Worm (Caenorhabditis elegans): ENCODE results near the gene F55B11.7.
"Not testable (repeated sequence)": the region's sequence is repeated elsewhere in the genome, so short reads cannot be mapped to it uniquely, and the experiment has no call there.

F55B11.7 gene

DNA sequence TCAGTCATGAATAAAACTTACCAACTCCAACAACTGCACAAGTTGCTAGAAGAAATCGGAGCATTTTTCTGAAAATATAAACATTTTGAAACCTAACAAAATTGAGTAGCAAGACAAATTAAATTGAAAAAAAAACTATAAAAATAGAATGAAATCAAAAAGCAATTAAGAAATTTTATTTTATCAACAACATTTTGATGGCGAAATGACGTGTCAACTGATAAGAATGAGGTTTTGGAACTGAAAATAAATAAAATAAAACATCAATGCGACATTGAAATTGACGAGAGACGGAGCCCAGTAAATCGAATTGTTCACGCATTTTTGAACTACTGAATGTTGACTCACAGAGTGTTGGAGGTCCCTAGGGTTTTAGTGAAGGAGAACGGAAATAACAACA lies 9.0 kb upstream of the F55B11.7 start, which contains the start of gene F55B11.4:
TSS of gene F55B11.4 (minus strand) at position 68 of the 400 bp plus-strand sequence.
- no peak for TF ChIP-seq chd-7 (tag; optimal IDR thresholded peaks at IDR 0.05)
- TF ChIP-seq nhr-80 (tag; optimal IDR thresholded peaks at IDR 0.05) = peak; percentile 40
- no peak for TF ChIP-seq T26A5.8 (tag; optimal IDR thresholded peaks at IDR 0.05)
- no peak for TF ChIP-seq egl-44 (GFP tag; IDR thresholded peaks at IDR 0.05)
- no peak for TF ChIP-seq nhr-90 (tag; optimal IDR thresholded peaks at IDR 0.05)
- no peak for TF ChIP-seq F10E7.11 (tag; optimal IDR thresholded peaks at IDR 0.05)
- no peak for TF ChIP-seq ama-1 (optimal IDR thresholded peaks at IDR 0.05)
- no peak for TF ChIP-seq ama-1 (GFP tag; optimal IDR thresholded peaks at IDR 0.05)
- peak in 1 of 2 experiments; percentile 44 for TF ChIP-seq let-607 (tag; optimal IDR thresholded peaks at IDR 0.05)
- no peak for TF ChIP-seq madf-3 (GFP tag; IDR thresholded peaks at IDR 0.05)
- no peak for TF ChIP-seq B0019.2 (GFP tag; conservative IDR thresholded peaks at IDR 0.05)

DNA sequence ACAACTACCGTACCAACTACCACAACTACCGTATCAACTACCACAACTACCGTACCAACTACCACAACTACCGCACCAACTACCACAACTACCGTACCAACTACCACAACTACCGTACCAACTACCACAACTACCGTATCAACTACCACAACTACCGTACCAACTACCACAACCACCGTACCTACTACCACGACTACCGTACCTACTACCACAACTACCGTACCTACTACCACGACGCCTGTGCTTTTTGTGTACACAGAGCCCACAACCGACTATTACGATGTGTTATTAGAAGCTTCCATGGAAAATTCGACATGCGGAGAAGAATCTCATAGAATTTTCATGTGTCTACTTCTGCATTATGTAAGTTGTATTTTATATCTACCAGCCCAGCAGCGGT lies 5.6 kb upstream of the F55B11.7 start, which contains the start of gene F55B11.5:
TSS of gene F55B11.5 (plus strand) at position 301 of the 400 bp plus-strand sequence.
- not testable (repeated sequence) for TF ChIP-seq madf-3 (GFP tag; IDR thresholded peaks at IDR 0.05); him-1 (tag; optimal IDR thresholded peaks at IDR 0.05); egl-18 (GFP tag; IDR thresholded peaks at IDR 0.05)

DNA sequence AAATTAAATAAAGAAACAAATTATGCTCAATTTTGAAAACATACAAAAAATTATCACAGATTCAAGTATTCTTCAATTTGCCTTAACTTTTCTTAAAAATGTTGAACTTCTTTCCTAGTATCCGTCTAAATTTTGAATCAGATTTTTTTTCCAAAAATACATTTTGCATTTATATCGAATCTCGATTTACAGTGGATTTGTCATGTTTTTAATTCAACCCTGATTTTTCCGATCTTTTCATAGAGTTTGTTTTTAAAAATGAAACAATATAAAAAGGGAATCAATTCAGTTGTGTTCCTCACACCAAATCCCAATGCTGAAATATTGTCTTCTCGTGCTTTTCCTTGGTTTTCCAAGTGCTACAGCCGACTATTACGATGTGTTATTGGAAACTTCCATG lies 2.6 kb upstream of the F55B11.7 start, which contains the start of gene F55B11.3:
TSS of gene F55B11.3 (plus strand) at position 301 of the 400 bp plus-strand sequence.
- TF ChIP-seq ceh-100 (GFP tag; IDR thresholded peaks at IDR 0.05) (no peak), madf-8 (GFP tag; conservative IDR thresholded peaks at IDR 0.05) (no peak), cebp-1 (GFP tag; IDR thresholded peaks at IDR 0.05) (no peak), cebp-1 (tag; optimal IDR thresholded peaks at IDR 0.05) (no peak), snpc-1.3 (tag; optimal IDR thresholded peaks at IDR 0.05; ENCODE audit: insufficient read depth) (no peak), snpc-3.4 (tag; optimal IDR thresholded peaks at IDR 0.05) (no peak), zim-3 (tag; optimal IDR thresholded peaks at IDR 0.05) (no peak), attf-6 (GFP tag; IDR thresholded peaks at IDR 0.05) (no peak), him-1 (tag; optimal IDR thresholded peaks at IDR 0.05) (no peak), hrde-1 (tag; optimal IDR thresholded peaks at IDR 0.05; ENCODE audit: borderline replicate concordance) (no peak), mel-28 (tag; optimal IDR thresholded peaks at IDR 0.05; ENCODE audit: borderline replicate concordance) (no peak), rec-8 (tag; optimal IDR thresholded peaks at IDR 0.05) (no peak), Y67H2A.10 (GFP tag; conservative IDR thresholded peaks at IDR 0.05) (no peak), tbx-9 (tag; optimal IDR thresholded peaks at IDR 0.05; ENCODE audit: borderline replicate concordance) (no peak), C06A6.2 (GFP tag; conservative IDR thresholded peaks at IDR 0.05) (no peak), ztf-6 (GFP tag; IDR thresholded peaks at IDR 0.05) (no peak)

DNA sequence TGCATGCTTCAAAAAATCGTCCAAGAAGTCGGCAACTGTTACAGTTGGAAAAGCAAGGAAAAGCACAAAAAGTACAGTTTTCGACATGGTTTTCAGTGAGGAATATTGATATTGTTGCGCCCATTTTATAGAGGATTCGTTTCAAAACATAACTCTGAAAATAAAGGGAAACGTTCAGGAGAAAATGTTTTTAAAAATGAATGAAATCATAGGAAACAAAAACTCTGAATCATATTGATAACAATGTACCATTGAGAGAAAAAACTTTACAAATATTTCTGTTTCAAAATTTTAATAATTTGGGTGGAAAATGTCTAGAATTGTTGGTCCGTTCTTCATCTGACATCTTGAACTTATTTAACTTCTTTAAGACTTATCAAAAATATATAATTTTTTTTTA lies 1.4 kb upstream of the F55B11.7 start, which contains the start of gene F55B11.2:
TSS of gene F55B11.2 (minus strand) at position 101 of the 400 bp plus-strand sequence.
- TF ChIP-seq attf-6 (GFP tag; IDR thresholded peaks at IDR 0.05) = no peak
- no peak for TF ChIP-seq ccch-3 (GFP tag; optimal IDR thresholded peaks at IDR 0.05)
- no peak for TF ChIP-seq pbrm-1 (GFP tag; IDR thresholded peaks at IDR 0.05)
- TF ChIP-seq fkh-3 (tag; optimal IDR thresholded peaks at IDR 0.05) = no peak
- no peak for TF ChIP-seq mxl-1 (tag; optimal IDR thresholded peaks at IDR 0.05)
- TF ChIP-seq let-526 (GFP tag; IDR thresholded peaks at IDR 0.05) = no peak
- no peak for TF ChIP-seq repo-1 (tag; optimal IDR thresholded peaks at IDR 0.05)
- no peak for TF ChIP-seq ama-1 (optimal IDR thresholded peaks at IDR 0.05)
- TF ChIP-seq ama-1 (GFP tag; optimal IDR thresholded peaks at IDR 0.05) = no peak
- no peak for TF ChIP-seq F22D6.2 (tag; optimal IDR thresholded peaks at IDR 0.05)
- no peak for TF ChIP-seq ztf-22 (GFP tag; optimal IDR thresholded peaks at IDR 0.05)
- no peak for TF ChIP-seq B0336.3 (GFP tag; IDR thresholded peaks at IDR 0.05)
- no peak for TF ChIP-seq hlh-26 (GFP tag; conservative IDR thresholded peaks at IDR 0.05)
- TF ChIP-seq Y67H2A.10 (GFP tag; conservative IDR thresholded peaks at IDR 0.05) = no peak
- TF ChIP-seq Y53F4B.3 (GFP tag; IDR thresholded peaks at IDR 0.05) = no peak
- TF ChIP-seq F23B12.7 (tag; optimal IDR thresholded peaks at IDR 0.05; ENCODE audit: insufficient read depth) = no peak
- no peak for TF ChIP-seq K11D2.4 (GFP tag; IDR thresholded peaks at IDR 0.05)
